Worm (Caenorhabditis elegans) whole organism, young adult: ENCODE results near the gene erg-28.

Experiments used
- D2030.7 ChIP-seq: fragments of 200-800 bp; sonication (Bioruptor generic); IDR thresholded peaks from 2 replicates; pipeline ENCODE4 v1.3.6; 2022; ENCODE audit warnings: missing genetic modification reagents, missing genetic modification characterization, missing compliant biosample characterization
- F22D6.2 ChIP-seq: sonication (generic microtip); optimal IDR thresholded peaks from 2 replicates; lab custom pipeline; 2016; ENCODE audit warnings: mild to moderate bottlenecking, missing genetic modification characterization, missing compliant biosample characterization
- F37B4.10 ChIP-seq: fragments of 200-800 bp; sonication (Bioruptor generic); IDR thresholded peaks from 2 replicates; pipeline ENCODE4 v1.3.6; 2022; ENCODE audit warnings: missing genetic modification characterization, missing compliant biosample characterization
- F57C9.4 ChIP-seq: sonication (generic microtip); optimal IDR thresholded peaks from 2 replicates; lab custom pipeline; 2017; ENCODE audit warnings: mild to moderate bottlenecking, missing genetic modification characterization, missing compliant biosample characterization
- K11D2.4 ChIP-seq: fragments of 200-800 bp; sonication (Bioruptor generic); IDR thresholded peaks from 2 replicates; pipeline ENCODE4 v1.3.6; 2022; ENCODE audit warnings: missing genetic modification reagents, missing genetic modification characterization, missing compliant biosample characterization
- K12H6.12 ChIP-seq: fragments of 200-800 bp; sonication (Bioruptor generic); optimal IDR thresholded peaks from 2 replicates; lab custom pipeline; 2018; ENCODE audit warnings: mild to moderate bottlenecking, missing genetic modification characterization, missing compliant biosample characterization
- Y53G8AR.9 ChIP-seq: fragments of 200-800 bp; sonication (Bioruptor generic); conservative IDR thresholded peaks from 2 replicates; pipeline ENCODE4 v1.3.6; 2022; ENCODE audit warnings: missing genetic modification reagents, missing genetic modification characterization, missing compliant biosample characterization
- Y56A3A.18 ChIP-seq: fragments of 200-800 bp; sonication (Bioruptor generic); IDR thresholded peaks from 2 replicates; pipeline ENCODE4 v1.3.6; 2022; ENCODE audit warnings: missing genetic modification reagents, missing genetic modification characterization, missing compliant biosample characterization
- Y79H2A.3 ChIP-seq: fragments of 200-800 bp; sonication (Bioruptor generic); conservative IDR thresholded peaks from 2 replicates; pipeline ENCODE4 v1.3.6; 2022; ENCODE audit warnings: missing genetic modification reagents, missing genetic modification characterization, missing compliant biosample characterization
- ZK185.1 ChIP-seq: sonication (generic microtip); optimal IDR thresholded peaks from 2 replicates; lab custom pipeline; 2016; ENCODE audit warnings: mild to moderate bottlenecking, missing genetic modification characterization, missing compliant biosample characterization; ENCODE audit not compliant: poor library complexity, severe bottlenecking
- athp-1 ChIP-seq: sonication (generic microtip); optimal IDR thresholded peaks from 2 replicates; lab custom pipeline; 2017; ENCODE audit warnings: mild to moderate bottlenecking, missing genetic modification characterization, missing compliant biosample characterization
- ccch-3 ChIP-seq: fragments of 200-800 bp; sonication (Bioruptor generic); optimal IDR thresholded peaks from 2 replicates; lab custom pipeline; 2018; ENCODE audit warnings: mild to moderate bottlenecking, missing genetic modification characterization, missing compliant biosample characterization
- cebp-2 ChIP-seq: fragments of 200-800 bp; sonication (Bioruptor generic); IDR thresholded peaks from 2 replicates; pipeline ENCODE4 v1.3.6; 2022; ENCODE audit warnings: missing genetic modification characterization, missing compliant biosample characterization
- ceh-79 ChIP-seq: sonication (generic microtip); optimal IDR thresholded peaks from 2 replicates; lab custom pipeline; 2017; ENCODE audit warnings: mild to moderate bottlenecking, missing genetic modification characterization, missing compliant biosample characterization
- ceh-91 ChIP-seq: fragments of 200-800 bp; sonication (Bioruptor generic); IDR thresholded peaks from 2 replicates; pipeline ENCODE4 v1.3.6; 2022; ENCODE audit warnings: missing genetic modification reagents, missing genetic modification characterization, missing compliant biosample characterization
- chd-7 ChIP-seq: sonication (generic microtip); optimal IDR thresholded peaks from 2 replicates; lab custom pipeline; 2016; ENCODE audit warnings: mild to moderate bottlenecking, missing genetic modification characterization, moderate library complexity, missing compliant biosample characterization
- die-1 ChIP-seq: sonication (generic microtip); optimal IDR thresholded peaks from 2 replicates; lab custom pipeline; 2016; ENCODE audit warnings: missing genotype, mild to moderate bottlenecking, missing genetic modification characterization, missing compliant biosample characterization
- egl-18 ChIP-seq: fragments of 200-800 bp; sonication (Bioruptor generic); IDR thresholded peaks from 2 replicates; pipeline ENCODE4 v1.3.6; 2022; ENCODE audit warnings: missing genetic modification reagents, missing genetic modification characterization, missing compliant biosample characterization
- egrh-3 ChIP-seq: fragments of 200-800 bp; sonication (Bioruptor generic); IDR thresholded peaks from 2 replicates; pipeline ENCODE4 v1.3.6; 2022; ENCODE audit warnings: missing genetic modification reagents, missing genetic modification characterization, missing compliant biosample characterization
- ekl-4 ChIP-seq: fragments of 200-800 bp; sonication (Bioruptor generic); IDR thresholded peaks from 2 replicates; pipeline ENCODE4 v1.3.6; 2022; ENCODE audit warnings: missing genetic modification reagents, missing genetic modification characterization, missing compliant biosample characterization
- ets-4 ChIP-seq: fragments of 200-800 bp; sonication (Bioruptor generic); optimal IDR thresholded peaks from 2 replicates; lab custom pipeline; 2018; ENCODE audit warnings: mild to moderate bottlenecking, missing genetic modification characterization, missing compliant biosample characterization
- him-1 ChIP-seq: sonication (generic microtip); optimal IDR thresholded peaks from 2 replicates; lab custom pipeline; 2016; ENCODE audit warnings: missing genotype, missing genetic modification reagents, missing genetic modification characterization, missing compliant biosample characterization
- hrde-1 ChIP-seq: sonication (generic microtip); optimal IDR thresholded peaks from 2 replicates; lab custom pipeline; 2016; ENCODE audit warnings: missing genetic modification characterization, mild to moderate bottlenecking, missing compliant biosample characterization, moderate library complexity, missing genotype, missing genetic modification reagents, borderline replicate concordance
- lag-1 ChIP-seq: fragments of 200-800 bp; sonication (Bioruptor generic); IDR thresholded peaks from 2 replicates; pipeline ENCODE4 v1.3.6; 2022; ENCODE audit warnings: missing genetic modification reagents, missing genetic modification characterization, missing compliant biosample characterization
- let-526 ChIP-seq: fragments of 200-800 bp; sonication (Bioruptor generic); IDR thresholded peaks from 2 replicates; pipeline ENCODE4 v1.3.6; 2022; ENCODE audit warnings: missing genetic modification reagents, missing genetic modification characterization, missing compliant biosample characterization
- lin-35 ChIP-seq, 3 experiments: fragments of 150-350 bp in 2 of 3; sonication (generic microtip) in 1 of 3; optimal IDR thresholded peaks; 2 replicates each; lab custom pipeline; 2014 to 2018; ENCODE audit warnings: missing biosample characterization in 3 of 3, missing genetic modification characterization in 3 of 3, missing genetic modification reagents in 3 of 3
- lir-1 ChIP-seq: fragments of 200-800 bp; sonication (Bioruptor generic); conservative IDR thresholded peaks from 2 replicates; pipeline ENCODE4 v1.3.6; 2022; ENCODE audit warnings: missing genetic modification reagents, missing genetic modification characterization, missing compliant biosample characterization
- lsl-1 ChIP-seq: fragments of 200-800 bp; sonication (Bioruptor generic); optimal IDR thresholded peaks from 2 replicates; lab custom pipeline; 2018; ENCODE audit warnings: mild to moderate bottlenecking, missing genetic modification characterization, moderate library complexity, missing compliant biosample characterization
- lsy-27 ChIP-seq: sonication (generic microtip); optimal IDR thresholded peaks from 2 replicates; lab custom pipeline; 2017; ENCODE audit warnings: missing genetic modification characterization, mild to moderate bottlenecking, missing compliant biosample characterization, antibody characterized with exemption, missing genotype, borderline replicate concordance; ENCODE audit not compliant: insufficient read depth
- madf-3 ChIP-seq: fragments of 200-800 bp; sonication (Bioruptor generic); IDR thresholded peaks from 2 replicates; pipeline ENCODE4 v1.3.6; 2022; ENCODE audit warnings: missing genetic modification reagents, missing genetic modification characterization, missing compliant biosample characterization
- madf-8 ChIP-seq: fragments of 200-800 bp; sonication (Bioruptor generic); conservative IDR thresholded peaks from 2 replicates; pipeline ENCODE4 v1.3.6; 2022; ENCODE audit warnings: missing genetic modification reagents, missing genetic modification characterization, missing compliant biosample characterization
- mes-4 ChIP-seq: sonication (generic microtip); optimal IDR thresholded peaks from 2 replicates; lab custom pipeline; 2016; ENCODE audit warnings: missing genotype, missing genetic modification characterization, missing compliant biosample characterization
- nfya-2 ChIP-seq: fragments of 200-800 bp; sonication (Bioruptor generic); IDR thresholded peaks from 2 replicates; pipeline ENCODE4 v1.3.6; 2022; ENCODE audit warnings: missing genetic modification reagents, missing genetic modification characterization, missing compliant biosample characterization
- nhr-179 ChIP-seq: sonication (generic microtip); optimal IDR thresholded peaks from 2 replicates; lab custom pipeline; 2016; ENCODE audit warnings: mild to moderate bottlenecking, missing genetic modification characterization, missing compliant biosample characterization
- nhr-90 ChIP-seq: sonication (generic microtip); optimal IDR thresholded peaks from 2 replicates; lab custom pipeline; 2016; ENCODE audit warnings: missing genotype, mild to moderate bottlenecking, missing genetic modification characterization, missing compliant biosample characterization
- rcor-1 ChIP-seq: fragments of 200-800 bp; sonication (Bioruptor generic); IDR thresholded peaks from 2 replicates; pipeline ENCODE4 v1.3.6; 2022; ENCODE audit warnings: missing genetic modification reagents, missing genetic modification characterization, missing compliant biosample characterization
- repo-1 ChIP-seq: sonication (generic microtip); optimal IDR thresholded peaks from 2 replicates; lab custom pipeline; 2017; ENCODE audit warnings: mild to moderate bottlenecking, missing genetic modification characterization, missing compliant biosample characterization
- sdz-38 ChIP-seq: sonication (generic microtip); optimal IDR thresholded peaks from 2 replicates; lab custom pipeline; 2016; ENCODE audit warnings: missing genotype, missing genetic modification characterization, missing compliant biosample characterization
- sea-2 ChIP-seq: fragments of 200-800 bp; sonication (Bioruptor generic); IDR thresholded peaks from 2 replicates; pipeline ENCODE4 v1.3.6; 2022; ENCODE audit warnings: missing genetic modification characterization, missing compliant biosample characterization
- snpc-1.3 ChIP-seq: sonication (generic microtip); optimal IDR thresholded peaks from 2 replicates; lab custom pipeline; 2017; ENCODE audit warnings: missing genetic modification characterization, mild to moderate bottlenecking, missing compliant biosample characterization, antibody characterized with exemption, moderate library complexity, missing genotype, missing genetic modification reagents; ENCODE audit not compliant: insufficient read depth
- tbx-9 ChIP-seq: sonication (generic microtip); optimal IDR thresholded peaks from 2 replicates; lab custom pipeline; 2016; ENCODE audit warnings: borderline replicate concordance, missing genetic modification characterization, inconsistent platforms, missing compliant biosample characterization
- tlf-1 ChIP-seq: fragments of 200-800 bp; sonication (Bioruptor generic); optimal IDR thresholded peaks from 2 replicates; lab custom pipeline; 2018; ENCODE audit warnings: mild to moderate bottlenecking, missing genetic modification characterization, missing compliant biosample characterization
- unc-130 ChIP-seq: sonication (generic microtip); optimal IDR thresholded peaks from 2 replicates; lab custom pipeline; 2016; ENCODE audit warnings: missing genetic modification reagents, missing genetic modification characterization, missing compliant biosample characterization
- xnd-1 ChIP-seq: sonication (generic microtip); optimal IDR thresholded peaks from 2 replicates; lab custom pipeline; 2016; ENCODE audit warnings: missing genotype, missing genetic modification reagents, missing genetic modification characterization, missing compliant biosample characterization
- zfh-2 ChIP-seq: fragments of 200-800 bp; sonication (Bioruptor generic); conservative IDR thresholded peaks from 2 replicates; pipeline ENCODE4 v1.3.6; 2022; ENCODE audit warnings: missing genetic modification reagents, missing genetic modification characterization, missing compliant biosample characterization
- ztf-22 ChIP-seq: fragments of 200-800 bp; sonication (Bioruptor generic); optimal IDR thresholded peaks from 2 replicates; lab custom pipeline; 2018; ENCODE audit warnings: mild to moderate bottlenecking, missing genetic modification characterization, moderate library complexity, missing compliant biosample characterization
- ztf-25 ChIP-seq: fragments of 200-800 bp; sonication (Bioruptor generic); IDR thresholded peaks from 2 replicates; pipeline ENCODE4 v1.3.6; 2022; ENCODE audit warnings: missing genetic modification reagents, missing genetic modification characterization, missing compliant biosample characterization
- ztf-26 ChIP-seq: sonication (generic microtip); optimal IDR thresholded peaks from 2 replicates; lab custom pipeline; 2017; ENCODE audit warnings: missing genetic modification characterization, missing compliant biosample characterization
- ztf-6 ChIP-seq: fragments of 200-800 bp; sonication (Bioruptor generic); IDR thresholded peaks from 2 replicates; pipeline ENCODE4 v1.3.6; 2022; ENCODE audit warnings: missing genetic modification reagents, missing genetic modification characterization, missing compliant biosample characterization

Gene erg-28

DNA sequence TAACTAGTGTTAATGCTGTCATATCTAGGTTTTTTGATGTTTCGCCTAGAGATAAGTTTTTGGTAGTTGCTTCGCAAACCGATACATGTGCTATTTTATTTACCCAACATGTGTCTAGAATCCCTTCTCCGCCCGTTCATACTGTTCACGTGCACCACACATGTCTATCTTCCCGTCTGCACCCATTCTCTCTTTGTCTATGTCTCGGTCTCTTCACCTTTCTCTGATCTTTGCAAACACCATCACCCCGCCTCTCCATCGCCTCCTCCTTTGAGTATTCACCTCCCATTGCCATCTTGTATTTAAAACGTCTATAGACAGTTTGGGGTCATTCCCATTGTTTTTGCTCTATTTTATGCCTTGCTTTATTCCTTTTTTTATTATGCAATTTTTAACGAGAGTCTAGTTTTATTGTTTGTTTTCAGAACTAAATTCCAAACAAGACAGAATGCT is 30.1 kb downstream of the erg-28 start, which contains the start of gene F56H9.2 (continued):
- TF ChIP-seq lsy-27 (tag; lab: Kevin White, UChicago), result no peak
- TF ChIP-seq ZK185.1 (tag; lab: Kevin White, UChicago), result no peak
- TF ChIP-seq F22D6.2 (tag; lab: Kevin White, UChicago), result peak; percentile 82
- no peak for TF ChIP-seq ceh-79 (tag; lab: Kevin White, UChicago)
- no peak for TF ChIP-seq lsl-1 (GFP tag; lab: Kevin White, UChicago)
- TF ChIP-seq lin-35 (GFP tag; optimal IDR thresholded peaks at IDR 0.05; lab: Kevin White, UChicago), result peak in 1 of 3 experiments; percentile 18
- no peak for TF ChIP-seq athp-1 (tag; lab: Kevin White, UChicago)
- TF ChIP-seq mes-4, result no peak
- TF ChIP-seq egl-18 (GFP tag; lab: Robert Waterston, UW), result no peak
- no peak for TF ChIP-seq ccch-3 (GFP tag; lab: Kevin White, UChicago)
- peak; percentile 68 for TF ChIP-seq chd-7 (tag; lab: Kevin White, UChicago)
- peak; percentile 46; the same call in 1 of the 2 replicates for TF ChIP-seq ekl-4 (GFP tag; lab: Robert Waterston, UW)
- peak; percentile 5 for TF ChIP-seq die-1 (tag; lab: Kevin White, UChicago)
- no peak for TF ChIP-seq unc-130 (GFP tag; lab: Kevin White, UChicago)
- no peak for TF ChIP-seq repo-1
- TF ChIP-seq zfh-2 (GFP tag; lab: Robert Waterston, UW), result no peak
- TF ChIP-seq let-526 (GFP tag; lab: Robert Waterston, UW), result no peak
- no peak for TF ChIP-seq D2030.7 (GFP tag; lab: Robert Waterston, UW)
- no peak for TF ChIP-seq ztf-6 (GFP tag; lab: Robert Waterston, UW)
- 0 out of 2 replicates have a peak, but pooled peaks have one; percentile 21 for TF ChIP-seq rcor-1 (GFP tag; lab: Robert Waterston, UW)
- no peak for TF ChIP-seq tbx-9 (tag; lab: Kevin White, UChicago)
- TF ChIP-seq cebp-2 (GFP tag; lab: Robert Waterston, UW), result no peak
- TF ChIP-seq K11D2.4, result peak; percentile 39; the same call in 1 of the 2 replicates
- no peak for TF ChIP-seq sea-2 (GFP tag; lab: Robert Waterston, UW)
- TF ChIP-seq Y53G8AR.9 (GFP tag; lab: Robert Waterston, UW), result no peak
- no peak for TF ChIP-seq snpc-1.3
- no peak for TF ChIP-seq him-1 (tag; lab: Kevin White, UChicago)
- no peak for TF ChIP-seq ceh-91
- peak; percentile 76 for TF ChIP-seq ztf-26 (tag; lab: Kevin White, UChicago)
- no peak for TF ChIP-seq nhr-179 (tag; lab: Kevin White, UChicago)
- no peak for TF ChIP-seq F57C9.4 (tag; lab: Kevin White, UChicago)
- peak; percentile 11 for TF ChIP-seq ets-4 (GFP tag; lab: Kevin White, UChicago)
- TF ChIP-seq ztf-22 (GFP tag; lab: Kevin White, UChicago), result peak; percentile 73
- no peak for TF ChIP-seq egrh-3
- no peak for TF ChIP-seq lir-1
- TF ChIP-seq sdz-38 (tag; lab: Kevin White, UChicago), result no peak
- no peak for TF ChIP-seq ztf-25 (GFP tag; lab: Robert Waterston, UW)
- TF ChIP-seq nfya-2 (GFP tag; lab: Robert Waterston, UW), result no peak
- TF ChIP-seq madf-3 (GFP tag; lab: Robert Waterston, UW), result no peak
- no peak for TF ChIP-seq hrde-1
- no peak for TF ChIP-seq xnd-1 (tag; lab: Kevin White, UChicago)
- TF ChIP-seq nhr-90, result no peak
- no peak for TF ChIP-seq Y79H2A.3
- TF ChIP-seq lag-1 (GFP tag; lab: Robert Waterston, UW), result no peak
- no peak for TF ChIP-seq Y56A3A.18 (GFP tag; lab: Robert Waterston, UW)
- TF ChIP-seq madf-8, result no peak
- peak; percentile 67 for TF ChIP-seq K12H6.12 (tag; lab: Kevin White, UChicago)
- no peak for TF ChIP-seq F37B4.10
- TF ChIP-seq tlf-1 (GFP tag; lab: Kevin White, UChicago), result no peak
